Fruit fly (Drosophila melanogaster) whole organism, embryonic: ENCODE data around the gene Or65c.

ENCODE experiments used
- CG10209 ChIP-seq: fragments of 200-800 bp; sonication (Bioruptor generic); optimal IDR thresholded peaks from 3 replicates; lab custom pipeline; 2017; ENCODE audit warnings: missing biosample characterization, mild to moderate bottlenecking, missing genetic modification characterization, missing genetic modification reagents
- CG10366 ChIP-seq: fragments of 200-800 bp; sonication (Bioruptor generic); IDR thresholded peaks from 2 replicates; pipeline ENCODE4 v1.3.6; 2022; ENCODE audit warnings: missing biosample characterization, missing genetic modification characterization
- CG11560 ChIP-seq: fragments of 200-800 bp; sonication (Bioruptor generic); IDR thresholded peaks from 3 replicates; pipeline ENCODE4 v1.3.6; 2022; ENCODE audit warnings: missing biosample characterization, missing genetic modification characterization
- CG12236 ChIP-seq: fragments of 200-800 bp; sonication (Bioruptor generic); optimal IDR thresholded peaks from 2 replicates; lab custom pipeline; 2016; ENCODE audit warnings: missing biosample characterization, missing genetic modification characterization
- CG12659 ChIP-seq: fragments of 200-800 bp; sonication (Bioruptor generic); optimal IDR thresholded peaks from 3 replicates; lab custom pipeline; 2017; ENCODE audit warnings: mild to moderate bottlenecking, missing biosample characterization, missing genetic modification reagents, missing genetic modification characterization
- CG12769 ChIP-seq: fragments of 200-800 bp; sonication (Bioruptor generic); optimal IDR thresholded peaks from 2 replicates; lab custom pipeline; 2019; ENCODE audit warnings: missing biosample characterization, mild to moderate bottlenecking, missing genetic modification characterization, moderate library complexity
- CG13287 ChIP-seq: fragments of 200-800 bp; sonication (Bioruptor generic); IDR thresholded peaks from 2 replicates; pipeline ENCODE4 v1.3.6; 2022; ENCODE audit warnings: missing biosample characterization, missing genetic modification characterization; ENCODE audit not compliant: partially characterized antibody
- CG15011 ChIP-seq: fragments of 200-800 bp; sonication (Bioruptor generic); optimal IDR thresholded peaks from 3 replicates; lab custom pipeline; 2018; ENCODE audit warnings: missing biosample characterization, mild to moderate bottlenecking, missing genetic modification characterization
- CG15479 ChIP-seq: fragments of 200-800 bp; sonication (Bioruptor generic); optimal IDR thresholded peaks from 3 replicates; lab custom pipeline; 2019; ENCODE audit warnings: missing biosample characterization, mild to moderate bottlenecking, missing genetic modification characterization, moderate library complexity
- CG2120 ChIP-seq: fragments of 200-800 bp; sonication (Bioruptor generic); optimal IDR thresholded peaks from 3 replicates; lab custom pipeline; 2016; ENCODE audit warnings: missing biosample characterization, missing genetic modification characterization
- CG2889 ChIP-seq: fragments of 200-800 bp; sonication (Bioruptor generic); IDR thresholded peaks from 3 replicates; pipeline ENCODE4 v1.3.6; 2022; ENCODE audit warnings: missing biosample characterization, missing genetic modification characterization
- CG31365 ChIP-seq: fragments of 200-800 bp; sonication (Bioruptor generic); optimal IDR thresholded peaks from 2 replicates; lab custom pipeline; 2018; ENCODE audit warnings: missing biosample characterization, mild to moderate bottlenecking, missing genetic modification characterization
- CG32532 ChIP-seq: fragments of 200-800 bp; sonication (Bioruptor generic); IDR thresholded peaks from 2 replicates; pipeline ENCODE4 v1.3.6; 2022; ENCODE audit warnings: missing biosample characterization, missing genetic modification characterization
- CG4730 ChIP-seq: fragments of 200-800 bp; sonication (Bioruptor generic); IDR thresholded peaks from 2 replicates; pipeline ENCODE4 v1.3.6; 2022; ENCODE audit warnings: missing biosample characterization, missing genetic modification characterization
- CG6813 ChIP-seq: fragments of 200-800 bp; sonication (Bioruptor generic); optimal IDR thresholded peaks from 2 replicates; lab custom pipeline; 2017; ENCODE audit warnings: missing biosample characterization, missing genetic modification characterization, mild to moderate bottlenecking, moderate library complexity, missing genetic modification reagents
- CG7556 ChIP-seq: fragments of 200-800 bp; sonication (Bioruptor generic); optimal IDR thresholded peaks from 2 replicates; lab custom pipeline; 2017; ENCODE audit warnings: missing biosample characterization, mild to moderate bottlenecking, missing genetic modification characterization
- CG7963 ChIP-seq: fragments of 200-800 bp; sonication (Bioruptor generic); IDR thresholded peaks from 3 replicates; pipeline ENCODE4 v1.3.6; 2022; ENCODE audit warnings: missing biosample characterization, missing genetic modification characterization; ENCODE audit not compliant: partially characterized antibody
- CG7987 ChIP-seq: fragments of 200-800 bp; sonication (Bioruptor generic); optimal IDR thresholded peaks from 2 replicates; lab custom pipeline; 2018; ENCODE audit warnings: missing biosample characterization, mild to moderate bottlenecking, missing genetic modification characterization, moderate library complexity
- CG8089 ChIP-seq: fragments of 200-800 bp; sonication (Bioruptor generic); optimal IDR thresholded peaks from 3 replicates; lab custom pipeline; 2016; ENCODE audit warnings: missing biosample characterization, missing genetic modification characterization
- CG9437 ChIP-seq: fragments of 200-800 bp; sonication (Bioruptor generic); optimal IDR thresholded peaks from 2 replicates; lab custom pipeline; 2018; ENCODE audit warnings: missing biosample characterization, mild to moderate bottlenecking, missing genetic modification characterization
- CG9609 ChIP-seq: fragments of 200-800 bp; sonication (Bioruptor generic); optimal IDR thresholded peaks from 3 replicates; lab custom pipeline; 2016; ENCODE audit warnings: missing biosample characterization, missing genetic modification characterization
- Fer1 ChIP-seq: fragments of 200-800 bp; sonication (Bioruptor generic); optimal IDR thresholded peaks from 2 replicates; lab custom pipeline; 2017; ENCODE audit warnings: missing biosample characterization, mild to moderate bottlenecking, missing genetic modification characterization
- HHEX ChIP-seq: fragments of 200-800 bp; sonication (Bioruptor generic); optimal IDR thresholded peaks from 3 replicates; lab custom pipeline; 2017; ENCODE audit warnings: missing biosample characterization, mild to moderate bottlenecking, missing genetic modification characterization, missing genetic modification reagents
- HLH3B ChIP-seq: fragments of 200-800 bp; sonication (Bioruptor generic); IDR thresholded peaks from 2 replicates; pipeline ENCODE4 v1.3.6; 2022; ENCODE audit warnings: missing biosample characterization, missing genetic modification characterization
- HmgD ChIP-seq: fragments of 200-800 bp; sonication (Bioruptor generic); optimal IDR thresholded peaks from 3 replicates; lab custom pipeline; 2016; ENCODE audit warnings: missing biosample characterization, missing genetic modification characterization
- Hmx ChIP-seq: fragments of 200-800 bp; sonication (Bioruptor generic); optimal IDR thresholded peaks from 2 replicates; lab custom pipeline; 2016; ENCODE audit warnings: missing biosample characterization, missing genetic modification characterization
- Hsf ChIP-seq: fragments of 200-800 bp; sonication (Bioruptor generic); optimal IDR thresholded peaks from 3 replicates; lab custom pipeline; 2016; ENCODE audit warnings: missing biosample characterization, missing genetic modification characterization
- Mes4 ChIP-seq: fragments of 200-800 bp; sonication (Bioruptor generic); optimal IDR thresholded peaks from 2 replicates; lab custom pipeline; 2016; ENCODE audit warnings: missing biosample characterization, missing genetic modification characterization
- NC2α ChIP-seq: fragments of 200-800 bp; sonication (Bioruptor generic); optimal IDR thresholded peaks from 2 replicates; lab custom pipeline; 2016; ENCODE audit warnings: missing biosample characterization, missing genetic modification characterization
- abd-A ChIP-seq: fragments of 200-800 bp; sonication (Bioruptor generic); optimal IDR thresholded peaks from 3 replicates; lab custom pipeline; 2019; ENCODE audit warnings: missing biosample characterization, mild to moderate bottlenecking, missing genetic modification characterization, moderate library complexity
- az2 ChIP-seq: fragments of 200-800 bp; sonication (Bioruptor generic); optimal IDR thresholded peaks from 3 replicates; lab custom pipeline; 2016; ENCODE audit warnings: missing biosample characterization, missing genetic modification characterization
- bab2 ChIP-seq: fragments of 200-800 bp; sonication (Bioruptor generic); optimal IDR thresholded peaks from 2 replicates; lab custom pipeline; 2016; ENCODE audit warnings: missing biosample characterization, missing genetic modification characterization
- crol ChIP-seq: fragments of 200-800 bp; sonication (Bioruptor generic); IDR thresholded peaks from 2 replicates; pipeline ENCODE4 v1.3.6; 2022; ENCODE audit warnings: missing biosample characterization, missing genetic modification characterization
- dysf ChIP-seq: fragments of 200-800 bp; sonication (Bioruptor generic); IDR thresholded peaks from 3 replicates; pipeline ENCODE4 v1.3.6; 2022; ENCODE audit warnings: missing biosample characterization, missing genetic modification characterization
- ewg ChIP-seq: fragments of 200-800 bp; sonication (Bioruptor generic); optimal IDR thresholded peaks from 3 replicates; lab custom pipeline; 2017; ENCODE audit warnings: mild to moderate bottlenecking, missing biosample characterization, missing genetic modification reagents, missing genetic modification characterization
- gce ChIP-seq: fragments of 200-800 bp; sonication (Bioruptor generic); IDR thresholded peaks from 3 replicates; pipeline ENCODE4 v1.3.6; 2022; ENCODE audit warnings: missing biosample characterization, missing genetic modification characterization
- grau ChIP-seq: fragments of 200-800 bp; optimal IDR thresholded peaks from 3 replicates; lab custom pipeline; 2019; ENCODE audit warnings: missing biosample characterization, mild to moderate bottlenecking, missing genetic modification characterization, moderate library complexity
- gt ChIP-seq: fragments of 200-800 bp; sonication (Bioruptor generic); IDR thresholded peaks from 2 replicates; pipeline ENCODE4 v1.3.6; 2022; ENCODE audit warnings: missing biosample characterization, missing genetic modification characterization
- h ChIP-seq: fragments of >200 bp; optimal IDR thresholded peaks from 2 replicates; lab custom pipeline; 2017
- knrl ChIP-seq: fragments of 200-800 bp; sonication (Bioruptor generic); IDR thresholded peaks from 3 replicates; pipeline ENCODE4 v1.3.6; 2022; ENCODE audit warnings: missing biosample characterization, missing genetic modification characterization; ENCODE audit not compliant: partially characterized antibody
- lov ChIP-seq, 2 experiments: fragments of 200-800 bp in 1 of 2; fragments of >200 bp in 1 of 2; sonication (Bioruptor generic) in 1 of 2; IDR thresholded peaks in 1 of 2; optimal IDR thresholded peaks in 1 of 2; 2 replicates in 1 of 2; 3 replicates in 1 of 2; pipeline versions ENCODE4 v1.3.6 to Lab custom; 2017 to 2022; ENCODE audit warnings: missing biosample characterization in 1 of 2, missing genetic modification characterization in 1 of 2
- mam ChIP-seq: fragments of 200-800 bp; sonication (Bioruptor generic); optimal IDR thresholded peaks from 3 replicates; lab custom pipeline; 2016; ENCODE audit warnings: missing biosample characterization, missing genetic modification characterization
- mld ChIP-seq: fragments of 200-800 bp; sonication (Bioruptor generic); IDR thresholded peaks from 3 replicates; pipeline ENCODE4 v1.3.6; 2022; ENCODE audit warnings: missing biosample characterization, missing genetic modification characterization; ENCODE audit not compliant: partially characterized antibody
- pfk ChIP-seq: fragments of 200-800 bp; sonication (Bioruptor generic); optimal IDR thresholded peaks from 2 replicates; lab custom pipeline; 2018; ENCODE audit warnings: missing biosample characterization, mild to moderate bottlenecking, missing genetic modification characterization, moderate library complexity
- slbo ChIP-seq: fragments of 200-800 bp; sonication (Bioruptor generic); IDR thresholded peaks from 2 replicates; pipeline ENCODE4 v1.3.6; 2022; ENCODE audit warnings: missing biosample characterization, missing genetic modification characterization
- sqz ChIP-seq: fragments of 200-800 bp; sonication (Bioruptor generic); optimal IDR thresholded peaks from 3 replicates; lab custom pipeline; 2018; ENCODE audit warnings: missing biosample characterization, mild to moderate bottlenecking, missing genetic modification characterization
- tin ChIP-seq: fragments of 200-800 bp; sonication (Bioruptor generic); optimal IDR thresholded peaks from 3 replicates; lab custom pipeline; 2016; ENCODE audit warnings: missing biosample characterization, missing genetic modification characterization
- tio ChIP-seq: fragments of 200-800 bp; sonication (Bioruptor generic); optimal IDR thresholded peaks from 2 replicates; lab custom pipeline; 2017; ENCODE audit warnings: missing biosample characterization, missing genetic modification characterization, inconsistent platforms
- trem ChIP-seq: fragments of 200-800 bp; optimal IDR thresholded peaks from 3 replicates; lab custom pipeline; 2019; ENCODE audit warnings: missing biosample characterization, mild to moderate bottlenecking, missing genetic modification characterization, moderate library complexity
- vfl ChIP-seq: fragments of 200-800 bp; sonication (Bioruptor generic); optimal IDR thresholded peaks from 2 replicates; lab custom pipeline; 2016; ENCODE audit warnings: missing biosample characterization, missing genetic modification characterization
- wor ChIP-seq: fragments of 200-800 bp; sonication (Bioruptor generic); IDR thresholded peaks from 2 replicates; pipeline ENCODE4 v1.3.6; 2022; ENCODE audit warnings: missing biosample characterization, missing genetic modification characterization
- zfh2 ChIP-seq: fragments of 200-800 bp; sonication (Bioruptor generic); optimal IDR thresholded peaks from 2 replicates; lab custom pipeline; 2016; ENCODE audit warnings: missing biosample characterization, missing genetic modification characterization

The Or65c gene

DNA sequence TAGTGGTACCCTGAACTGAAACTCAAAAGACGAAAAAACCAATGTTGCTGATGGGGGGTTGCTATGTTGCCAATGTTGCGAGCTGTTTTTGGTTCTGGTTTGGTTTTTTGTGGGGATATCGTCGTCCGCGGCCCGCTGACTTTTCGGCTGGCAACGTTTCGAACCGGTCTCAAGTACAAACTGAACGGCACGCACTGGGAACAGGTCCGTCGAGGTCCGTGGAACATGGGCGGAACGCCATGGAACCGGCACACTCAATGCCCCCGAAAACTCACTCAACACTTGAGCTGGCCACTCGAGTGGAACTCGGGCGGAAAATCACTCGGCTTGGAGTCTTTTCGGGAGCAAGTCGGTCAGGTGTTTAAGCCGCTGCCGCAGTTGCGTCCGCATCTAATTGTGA lies 24.8 kb downstream of the Or65c start, which contains the start of gene CG13300 (continued):
- TF ChIP-seq HHEX (GFP tag; lab: Kevin White, UChicago) (no peak), trem (tag; lab: Kevin White, UChicago) (no peak), slbo (GFP tag; lab: Robert Waterston, UW) (no peak), ewg (GFP tag; lab: Kevin White, UChicago) (no peak), bab2 (no peak), NC2α (GFP tag; lab: Kevin White, UChicago) (no peak), dysf (no peak), mld (no peak), CG2120 (GFP tag; lab: Kevin White, UChicago) (no peak), CG6813 (no peak), tin (GFP tag; lab: Kevin White, UChicago) (no peak), CG31365 (tag; lab: Kevin White, UChicago) (no peak), gce (no peak; the same call in 2 of the 3 replicates), Hmx (no peak), CG7987 (no peak), HmgD (GFP tag; lab: Kevin White, UChicago) (no peak), CG12236 (GFP tag; lab: Kevin White, UChicago) (no peak), wor (GFP tag; lab: Robert Waterston, UW) (no peak), CG4730 (GFP tag; lab: Robert Waterston, UW) (no peak), CG9609 (GFP tag; lab: Kevin White, UChicago) (no peak), CG12769 (peak; percentile 56), vfl (GFP tag; lab: Kevin White, UChicago) (no peak), zfh2 (GFP tag; lab: Kevin White, UChicago) (no peak), lov (optimal IDR thresholded peaks at IDR 0.05; lab: Kevin White, UChicago) (no peak), lov (GFP tag; IDR thresholded peaks at IDR 0.05; lab: Robert Waterston, UW) (no peak), CG8089 (GFP tag; lab: Kevin White, UChicago) (no peak), CG10366 (GFP tag; lab: Robert Waterston, UW) (no peak), crol (GFP tag; lab: Robert Waterston, UW) (no peak), knrl (GFP tag; lab: Robert Waterston, UW) (0 out of 3 replicates have a peak, but pooled peaks have one; percentile 22), Fer1 (GFP tag; lab: Kevin White, UChicago) (no peak), CG13287 (peak; percentile 61; the same call in 1 of the 2 replicates), CG32532 (no peak), CG15011 (GFP tag; lab: Kevin White, UChicago) (no peak), CG10209 (GFP tag; lab: Kevin White, UChicago) (no peak), abd-A (peak; percentile 59), CG12659 (GFP tag; lab: Kevin White, UChicago) (no peak), CG11560 (tag; lab: Robert Waterston, UW) (no peak), mam (GFP tag; lab: Kevin White, UChicago) (no peak), grau (tag; lab: Kevin White, UChicago) (peak; percentile 29), sqz (GFP tag; lab: Kevin White, UChicago) (peak; percentile 21), HLH3B (GFP tag; lab: Robert Waterston, UW) (no peak), az2 (no peak), Hsf (GFP tag; lab: Kevin White, UChicago) (no peak), CG9437 (no peak), CG7963 (no peak), Mes4 (no peak), CG15479 (GFP tag; lab: Kevin White, UChicago) (no peak), h (lab: Kevin White, UChicago) (no peak), tio (GFP tag; lab: Kevin White, UChicago) (no peak), CG7556 (GFP tag; lab: Kevin White, UChicago) (no peak), pfk (GFP tag; lab: Kevin White, UChicago) (peak; percentile 99), CG2889 (GFP tag; lab: Robert Waterston, UW) (no peak), gt (GFP tag; lab: Robert Waterston, UW) (no peak)
